Fruit fly (Drosophila melanogaster) whole organism: ENCODE data around the gene CG34242.

Experiments
- CG8478 ChIP-seq: fragments of >200 bp; optimal IDR thresholded peaks from 2 replicates; lab custom pipeline; 2018; ENCODE audit warnings: inconsistent platforms
- pan ChIP-seq: fragments of >200 bp; optimal IDR thresholded peaks from 2 replicates; lab custom pipeline; 2017
- psq ChIP-seq: fragments of >200 bp; optimal IDR thresholded peaks from 2 replicates; lab custom pipeline; 2017

DNA sequence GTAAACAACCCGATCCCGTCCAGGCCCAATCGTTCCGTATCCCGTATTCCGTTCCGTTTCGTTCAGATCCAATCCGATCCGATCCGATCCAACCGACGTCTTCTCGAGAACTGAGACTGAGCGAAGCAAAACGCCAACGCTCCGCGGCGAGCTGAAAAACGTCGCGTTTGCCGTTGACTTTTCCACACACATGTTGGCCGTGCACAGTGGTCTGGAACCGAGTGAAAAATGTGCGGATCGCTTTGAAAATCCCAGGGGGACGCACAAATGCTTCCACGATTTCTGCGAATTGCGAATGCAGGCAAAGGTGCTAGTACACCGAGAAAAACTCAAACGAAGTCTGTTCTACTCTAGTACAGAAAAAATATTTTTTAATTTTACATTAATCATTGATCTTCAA is 48.8 kb upstream of the CG34242 start, which contains the start of gene CG10663:
- no peak for TF ChIP-seq CG8478
- TF ChIP-seq psq (lab: Kevin White, UChicago), result no peak
- no peak for TF ChIP-seq pan
